Worm (Caenorhabditis elegans) whole organism, mixed stage, embryonic: ENCODE results near the gene B0273.1.

ENCODE experiments used
- M03D4.4 ChIP-seq: sonication (generic microtip); optimal IDR thresholded peaks from 2 replicates; lab custom pipeline; 2017; ENCODE audit warnings: mild to moderate bottlenecking, missing genetic modification characterization, missing compliant biosample characterization
- bed-3 ChIP-seq: fragments of 200-800 bp; sonication (Bioruptor generic); optimal IDR thresholded peaks from 3 replicates; lab custom pipeline; 2018; ENCODE audit warnings: mild to moderate bottlenecking, missing genetic modification characterization, moderate library complexity, missing compliant biosample characterization
- blmp-1 ChIP-seq: fragments of 150-350 bp; optimal IDR thresholded peaks from 2 replicates; lab custom pipeline; 2014; ENCODE audit warnings: missing biosample characterization, missing genetic modification characterization
- ceh-39 ChIP-seq: fragments of 150-350 bp; optimal IDR thresholded peaks from 2 replicates; lab custom pipeline; 2014; ENCODE audit warnings: missing biosample characterization, missing genetic modification characterization
- ceh-43 ChIP-seq: fragments of 200-800 bp; sonication (Bioruptor generic); optimal IDR thresholded peaks from 2 replicates; lab custom pipeline; 2018; ENCODE audit warnings: mild to moderate bottlenecking, missing genetic modification characterization, moderate library complexity, missing compliant biosample characterization
- ces-1 ChIP-seq: fragments of 150-350 bp; optimal IDR thresholded peaks from 2 replicates; lab custom pipeline; 2014; ENCODE audit warnings: missing biosample characterization, missing genetic modification reagents, missing genetic modification characterization
- cnd-1 ChIP-seq: fragments of 200-800 bp; sonication (Bioruptor generic); optimal IDR thresholded peaks from 2 replicates; lab custom pipeline; 2018; ENCODE audit warnings: mild to moderate bottlenecking, missing genetic modification characterization, missing compliant biosample characterization
- elt-1 ChIP-seq: sonication (generic microtip); optimal IDR thresholded peaks from 2 replicates; lab custom pipeline; 2017; ENCODE audit warnings: missing genetic modification characterization, mild to moderate bottlenecking, missing compliant biosample characterization, antibody characterized with exemption, moderate library complexity, borderline replicate concordance; ENCODE audit not compliant: insufficient read depth
- elt-3 ChIP-seq: fragments of 150-350 bp; optimal IDR thresholded peaks from 2 replicates; lab custom pipeline; 2014; ENCODE audit warnings: missing biosample characterization, missing genetic modification characterization
- flh-1 ChIP-seq: fragments of 200-800 bp; sonication (Bioruptor generic); optimal IDR thresholded peaks from 2 replicates; lab custom pipeline; 2018; ENCODE audit warnings: mild to moderate bottlenecking, missing genetic modification characterization, moderate library complexity, missing compliant biosample characterization
- ham-2 ChIP-seq: fragments of 200-800 bp; sonication (Bioruptor generic); optimal IDR thresholded peaks from 2 replicates; lab custom pipeline; 2018; ENCODE audit warnings: mild to moderate bottlenecking, missing genetic modification characterization, missing compliant biosample characterization
- hlh-1 ChIP-seq: fragments of 150-350 bp; optimal IDR thresholded peaks from 2 replicates; lab custom pipeline; 2014; ENCODE audit warnings: missing biosample characterization, missing genetic modification reagents, missing genetic modification characterization
- lin-13 ChIP-seq: fragments of 150-350 bp; optimal IDR thresholded peaks from 2 replicates; lab custom pipeline; 2014; ENCODE audit warnings: missing biosample characterization, missing genetic modification characterization
- lin-32 ChIP-seq: fragments of 200-800 bp; sonication (Bioruptor generic); optimal IDR thresholded peaks from 2 replicates; lab custom pipeline; 2018; ENCODE audit warnings: mild to moderate bottlenecking, missing genetic modification characterization, missing compliant biosample characterization
- lsy-2 ChIP-seq: fragments of 150-350 bp; optimal IDR thresholded peaks from 2 replicates; lab custom pipeline; 2014; ENCODE audit warnings: missing biosample characterization, missing genetic modification characterization
- mab-5 ChIP-seq: fragments of 150-350 bp; optimal IDR thresholded peaks from 2 replicates; lab custom pipeline; 2014; ENCODE audit warnings: missing biosample characterization, missing genetic modification characterization
- mep-1 ChIP-seq: fragments of 150-350 bp; optimal IDR thresholded peaks from 2 replicates; lab custom pipeline; 2017; ENCODE audit warnings: missing biosample characterization, missing genetic modification reagents, missing genetic modification characterization, inconsistent platforms
- mls-2 ChIP-seq: sonication (generic microtip); optimal IDR thresholded peaks from 2 replicates; lab custom pipeline; 2016; ENCODE audit warnings: mild to moderate bottlenecking, missing genetic modification characterization, moderate library complexity, missing compliant biosample characterization
- nhr-12 ChIP-seq: fragments of 150-350 bp; optimal IDR thresholded peaks from 2 replicates; lab custom pipeline; 2014; ENCODE audit warnings: missing biosample characterization, missing genetic modification characterization
- nhr-2 ChIP-seq: fragments of 150-350 bp; optimal IDR thresholded peaks from 2 replicates; lab custom pipeline; 2014; ENCODE audit warnings: missing biosample characterization, missing genetic modification characterization
- nhr-237 ChIP-seq: fragments of 150-350 bp; optimal IDR thresholded peaks from 2 replicates; lab custom pipeline; 2014; ENCODE audit warnings: missing biosample characterization, missing genetic modification characterization
- nhr-28 ChIP-seq: fragments of 150-350 bp; optimal IDR thresholded peaks from 2 replicates; lab custom pipeline; 2014; ENCODE audit warnings: missing biosample characterization, missing genetic modification characterization
- nhr-76 ChIP-seq: sonication (generic microtip); optimal IDR thresholded peaks from 2 replicates; lab custom pipeline; 2017; ENCODE audit warnings: missing biosample characterization, missing genetic modification characterization
- pha-4 ChIP-seq: fragments of 150-350 bp; optimal IDR thresholded peaks from 2 replicates; lab custom pipeline; 2018; ENCODE audit warnings: missing biosample characterization, missing genetic modification reagents, missing genetic modification characterization
- sem-2 ChIP-seq: fragments of 200-800 bp; sonication (Bioruptor generic); optimal IDR thresholded peaks from 2 replicates; lab custom pipeline; 2018; ENCODE audit warnings: mild to moderate bottlenecking, missing genetic modification characterization, missing compliant biosample characterization
- snpc-4 ChIP-seq: fragments of 150-350 bp; optimal IDR thresholded peaks from 2 replicates; lab custom pipeline; 2014; ENCODE audit warnings: missing biosample characterization, missing genetic modification characterization
- sptf-1 ChIP-seq: sonication (generic microtip); optimal IDR thresholded peaks from 2 replicates; lab custom pipeline; 2017; ENCODE audit warnings: mild to moderate bottlenecking, missing genetic modification characterization, moderate library complexity, missing compliant biosample characterization
- unc-120 ChIP-seq: sonication (generic microtip); optimal IDR thresholded peaks from 2 replicates; lab custom pipeline; 2017; ENCODE audit warnings: missing genetic modification characterization, missing compliant biosample characterization; ENCODE audit not compliant: poor library complexity, severe bottlenecking
- unc-39 ChIP-seq: fragments of 150-350 bp; optimal IDR thresholded peaks from 2 replicates; lab custom pipeline; 2014; ENCODE audit warnings: missing biosample characterization, missing genetic modification characterization
- unc-62 ChIP-seq: fragments of 150-350 bp; optimal IDR thresholded peaks from 2 replicates; lab custom pipeline; 2014; ENCODE audit warnings: missing biosample characterization, missing genetic modification reagents, missing genetic modification characterization
- zip-8 ChIP-seq: fragments of 150-350 bp; optimal IDR thresholded peaks from 2 replicates; lab custom pipeline; 2014; ENCODE audit warnings: missing biosample characterization, missing genetic modification characterization
- ztf-11 ChIP-seq: fragments of 150-350 bp; optimal IDR thresholded peaks from 2 replicates; lab custom pipeline; 2014; ENCODE audit warnings: missing biosample characterization, missing genetic modification characterization

The B0273.1 gene

DNA sequence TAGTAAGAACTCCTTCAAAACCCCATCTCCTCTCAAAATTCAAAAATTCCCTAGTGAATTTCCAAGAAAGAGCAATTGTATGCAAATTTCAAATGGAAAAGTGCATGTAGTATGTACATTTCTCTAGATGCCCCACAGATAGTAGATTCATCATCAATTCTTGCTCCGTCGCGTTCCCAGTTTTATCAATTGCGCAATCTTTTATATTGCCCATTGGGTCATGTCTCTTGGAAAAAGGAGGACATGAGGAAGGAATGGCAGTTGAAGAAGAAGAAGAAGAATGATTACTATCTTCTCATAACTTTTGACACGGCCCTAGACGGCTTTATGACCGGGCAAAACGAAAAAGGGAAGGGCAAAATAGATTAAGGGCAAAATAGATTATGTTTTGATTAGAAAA lies 12.8 kb downstream of the B0273.1 start:
- TF ChIP-seq bed-3 (GFP tag; lab: Kevin White, UChicago) (no peak), nhr-12 (tag; lab: Kevin White, UChicago) (no peak), hlh-1 (no peak), mep-1 (tag; lab: Kevin White, UChicago) (no peak), sem-2 (GFP tag; lab: Kevin White, UChicago) (no peak), sptf-1 (tag; lab: Kevin White, UChicago) (no peak), nhr-237 (no peak), flh-1 (no peak), unc-62 (GFP tag; lab: Kevin White, UChicago) (peak; percentile 50), lsy-2 (tag; lab: Kevin White, UChicago) (no peak), unc-120 (no peak), nhr-2 (tag; lab: Kevin White, UChicago) (peak; percentile 69), nhr-28 (tag; lab: Kevin White, UChicago) (no peak), lin-32 (GFP tag; lab: Kevin White, UChicago) (no peak), mab-5 (tag; lab: Kevin White, UChicago) (no peak), snpc-4 (tag; lab: Kevin White, UChicago) (no peak), elt-1 (tag; lab: Kevin White, UChicago) (peak; percentile 79), ceh-39 (tag; lab: Kevin White, UChicago) (no peak), ces-1 (GFP tag; lab: Kevin White, UChicago) (peak; percentile 53), M03D4.4 (no peak), unc-39 (tag; lab: Kevin White, UChicago) (no peak), pha-4 (tag; lab: Kevin White, UChicago) (no peak), nhr-76 (no peak), zip-8 (tag; lab: Kevin White, UChicago) (peak; percentile 45)
- TF ChIP-seq, all 35 proteins: peak for 5

- TF ChIP-seq unc-62 (GFP tag; lab: Kevin White, UChicago), result peak; percentile 97
- TF ChIP-seq nhr-2 (tag; lab: Kevin White, UChicago), result peak; percentile 18
- TF ChIP-seq pha-4 (tag; lab: Kevin White, UChicago), result no peak
- no peak for TF ChIP-seq mep-1 (tag; lab: Kevin White, UChicago)
- TF ChIP-seq mab-5 (tag; lab: Kevin White, UChicago), result no peak
- TF ChIP-seq unc-120, result peak; percentile 69
- no peak for TF ChIP-seq ceh-43
- peak; percentile 90 for TF ChIP-seq hlh-1
- no peak for TF ChIP-seq nhr-12 (tag; lab: Kevin White, UChicago)
- TF ChIP-seq elt-1 (tag; lab: Kevin White, UChicago), result no peak
Measured at ce11 chrIV:5507754-5508153, 14.0 kb downstream of the B0273.1 start.

- no peak for TF ChIP-seq cnd-1 (tag; lab: Kevin White, UChicago)
- TF ChIP-seq ztf-11, result no peak
- TF ChIP-seq ham-2, result no peak
- no peak for TF ChIP-seq sptf-1 (tag; lab: Kevin White, UChicago)
- TF ChIP-seq nhr-76, result no peak
- no peak for TF ChIP-seq elt-3
- no peak for TF ChIP-seq unc-62 (GFP tag; lab: Kevin White, UChicago)
- TF ChIP-seq ces-1 (GFP tag; lab: Kevin White, UChicago), result no peak
- no peak for TF ChIP-seq lin-13 (tag; lab: Kevin White, UChicago)
Measured at ce11 chrIV:5514789-5515188, 21.0 kb downstream of the B0273.1 start.

ce11 chrIV:5519044-5519443 lies 25.3 kb downstream of the B0273.1 start:
- TF ChIP-seq cnd-1 (tag; lab: Kevin White, UChicago), result no peak

DNA sequence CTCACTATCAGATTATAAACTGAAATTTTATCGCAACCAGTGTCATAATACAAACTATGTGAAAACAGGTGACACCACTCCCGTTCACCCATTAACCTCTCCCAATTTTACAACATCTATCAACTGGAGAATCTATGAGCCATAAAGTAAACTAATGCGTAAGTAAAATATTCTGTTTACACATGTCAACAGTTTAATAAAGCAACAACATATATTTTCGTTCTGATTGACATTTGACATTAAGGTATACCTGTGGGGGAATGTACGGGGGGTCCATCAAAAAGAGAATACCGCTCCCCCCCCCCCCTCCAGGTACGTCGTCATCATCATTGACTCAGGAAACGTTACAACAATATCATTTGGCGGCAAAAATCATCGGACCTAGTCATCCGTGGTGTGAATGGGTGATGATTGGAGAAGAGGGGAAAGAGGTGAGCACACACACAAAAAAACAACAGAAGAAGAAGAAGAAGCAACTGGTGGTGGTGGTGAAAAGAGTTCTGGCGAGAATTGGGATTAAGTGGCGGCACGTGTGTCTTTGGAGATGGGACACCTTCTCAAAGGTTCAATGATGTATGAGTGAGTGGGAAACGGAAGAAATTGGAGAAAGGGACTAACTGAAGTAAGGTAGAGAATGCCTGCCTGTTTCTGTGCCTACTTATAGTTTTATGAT lies 33.1 kb downstream of the B0273.1 start:
- TF ChIP-seq unc-39 (tag; lab: Kevin White, UChicago) (no peak), nhr-2 (tag; lab: Kevin White, UChicago) (peak; percentile 57), nhr-28 (tag; lab: Kevin White, UChicago) (no peak), M03D4.4 (peak; percentile 9), mls-2 (tag; lab: Kevin White, UChicago) (peak; percentile 36), unc-120 (peak; percentile 45), unc-62 (GFP tag; lab: Kevin White, UChicago) (peak; percentile 84), hlh-1 (peak; percentile 59), blmp-1 (no peak)
- TF ChIP-seq, all 35 proteins: peak for 6
